Fruit fly (Drosophila melanogaster) whole organism, embryonic: Measurements from ENCODE around the gene puf.

ENCODE experiments used
- CG4424 ChIP-seq: fragments of 200-800 bp; sonication (Bioruptor generic); optimal IDR thresholded peaks from 3 replicates; lab custom pipeline; 2016; ENCODE audit warnings: missing biosample characterization, missing genetic modification characterization
- D ChIP-seq, 2 experiments: fragments of 200-800 bp in 1 of 2; fragments of >200 bp in 1 of 2; sonication (Bioruptor generic) in 1 of 2; optimal IDR thresholded peaks; 2 replicates in 1 of 2; 3 replicates in 1 of 2; lab custom pipeline; 2017; ENCODE audit warnings: mild to moderate bottlenecking in 1 of 2, missing biosample characterization in 1 of 2, missing genetic modification characterization in 1 of 2, missing genetic modification reagents in 1 of 2
- PHDP ChIP-seq: fragments of 200-800 bp; sonication (Bioruptor generic); optimal IDR thresholded peaks from 3 replicates; lab custom pipeline; 2018; ENCODE audit warnings: missing biosample characterization, mild to moderate bottlenecking, missing genetic modification characterization, moderate library complexity
- row ChIP-seq: fragments of 200-800 bp; sonication (Bioruptor generic); IDR thresholded peaks from 3 replicates; pipeline ENCODE4 v1.3.6; 2022; ENCODE audit warnings: missing biosample characterization, missing genetic modification characterization

dm6 chr3R:24663044-24663443 lies 13.2 kb upstream of the puf start:
- TF ChIP-seq row (GFP tag; lab: Robert Waterston, UW) (no peak), D (optimal IDR thresholded peaks at IDR 0.05; lab: Kevin White, UChicago) (no peak), D (GFP tag; optimal IDR thresholded peaks at IDR 0.05; lab: Kevin White, UChicago) (no peak), CG4424 (no peak), PHDP (tag; lab: Kevin White, UChicago) (no peak)
